Worm (Caenorhabditis elegans) whole organism, young adult: ENCODE data around the gene emb-30.
A peak's percentile ranks its signal among the peaks of the same experiment; 100 is the strongest.

Source experiments
- B0019.2 ChIP-seq: fragments of 200-800 bp; sonication (Bioruptor generic); conservative IDR thresholded peaks from 2 replicates; pipeline ENCODE4 v1.3.6; 2022; ENCODE audit warnings: missing genetic modification reagents, missing genetic modification characterization, missing compliant biosample characterization
- F10E7.11 ChIP-seq: sonication (generic microtip); optimal IDR thresholded peaks from 2 replicates; lab custom pipeline; 2017; ENCODE audit warnings: mild to moderate bottlenecking, missing genetic modification characterization, moderate library complexity, missing compliant biosample characterization
- F33H1.4 ChIP-seq: fragments of 200-800 bp; sonication (Bioruptor generic); IDR thresholded peaks from 2 replicates; pipeline ENCODE4 v1.3.6; 2022; ENCODE audit warnings: missing genetic modification reagents, missing genetic modification characterization, missing compliant biosample characterization
- F37B4.10 ChIP-seq: fragments of 200-800 bp; sonication (Bioruptor generic); IDR thresholded peaks from 2 replicates; pipeline ENCODE4 v1.3.6; 2022; ENCODE audit warnings: missing genetic modification characterization, missing compliant biosample characterization
- F49E8.2 ChIP-seq: sonication (generic microtip); optimal IDR thresholded peaks from 3 replicates; lab custom pipeline; 2017; ENCODE audit warnings: missing genetic modification characterization, mild to moderate bottlenecking, missing compliant biosample characterization, antibody characterized with exemption, moderate library complexity; ENCODE audit not compliant: insufficient read depth
- F57C9.4 ChIP-seq: sonication (generic microtip); optimal IDR thresholded peaks from 2 replicates; lab custom pipeline; 2017; ENCODE audit warnings: mild to moderate bottlenecking, missing genetic modification characterization, missing compliant biosample characterization
- K11D2.4 ChIP-seq: fragments of 200-800 bp; sonication (Bioruptor generic); IDR thresholded peaks from 2 replicates; pipeline ENCODE4 v1.3.6; 2022; ENCODE audit warnings: missing genetic modification reagents, missing genetic modification characterization, missing compliant biosample characterization
- K12H6.12 ChIP-seq: fragments of 200-800 bp; sonication (Bioruptor generic); optimal IDR thresholded peaks from 2 replicates; lab custom pipeline; 2018; ENCODE audit warnings: mild to moderate bottlenecking, missing genetic modification characterization, missing compliant biosample characterization
- Y56A3A.18 ChIP-seq: fragments of 200-800 bp; sonication (Bioruptor generic); IDR thresholded peaks from 2 replicates; pipeline ENCODE4 v1.3.6; 2022; ENCODE audit warnings: missing genetic modification reagents, missing genetic modification characterization, missing compliant biosample characterization
- Y79H2A.3 ChIP-seq: fragments of 200-800 bp; sonication (Bioruptor generic); conservative IDR thresholded peaks from 2 replicates; pipeline ENCODE4 v1.3.6; 2022; ENCODE audit warnings: missing genetic modification reagents, missing genetic modification characterization, missing compliant biosample characterization
- ama-1 ChIP-seq, 3 experiments: fragments of 150-350 bp in 1 of 3; sonication (generic microtip) in 2 of 3; optimal IDR thresholded peaks; 2 replicates each; lab custom pipeline; 2014 to 2018; ENCODE audit warnings: missing biosample characterization in 2 of 3, missing genetic modification characterization in 2 of 3, missing genetic modification reagents in 2 of 3
- attf-6 ChIP-seq: fragments of 200-800 bp; sonication (Bioruptor generic); IDR thresholded peaks from 2 replicates; pipeline ENCODE4 v1.3.6; 2022; ENCODE audit warnings: missing genetic modification reagents, missing genetic modification characterization, missing compliant biosample characterization
- cebp-1 ChIP-seq, 2 experiments: fragments of 200-800 bp in 1 of 2; sonication (Bioruptor generic) in 1 of 2; sonication (generic microtip) in 1 of 2; IDR thresholded peaks in 1 of 2; optimal IDR thresholded peaks in 1 of 2; 2 replicates each; pipeline versions ENCODE4 v1.3.6 to Lab custom; 2017 to 2022; ENCODE audit warnings: missing compliant biosample characterization in 2 of 2, missing genetic modification characterization in 2 of 2, mild to moderate bottlenecking in 1 of 2, missing genetic modification reagents in 1 of 2, moderate library complexity in 1 of 2
- cebp-2 ChIP-seq: fragments of 200-800 bp; sonication (Bioruptor generic); IDR thresholded peaks from 2 replicates; pipeline ENCODE4 v1.3.6; 2022; ENCODE audit warnings: missing genetic modification characterization, missing compliant biosample characterization
- chd-7 ChIP-seq: sonication (generic microtip); optimal IDR thresholded peaks from 2 replicates; lab custom pipeline; 2016; ENCODE audit warnings: mild to moderate bottlenecking, missing genetic modification characterization, moderate library complexity, missing compliant biosample characterization
- dpff-1 ChIP-seq: sonication (generic microtip); optimal IDR thresholded peaks from 2 replicates; lab custom pipeline; 2017; ENCODE audit warnings: mild to moderate bottlenecking, missing genetic modification characterization, missing compliant biosample characterization
- egl-18 ChIP-seq: fragments of 200-800 bp; sonication (Bioruptor generic); IDR thresholded peaks from 2 replicates; pipeline ENCODE4 v1.3.6; 2022; ENCODE audit warnings: missing genetic modification reagents, missing genetic modification characterization, missing compliant biosample characterization
- him-1 ChIP-seq: sonication (generic microtip); optimal IDR thresholded peaks from 2 replicates; lab custom pipeline; 2016; ENCODE audit warnings: missing genotype, missing genetic modification reagents, missing genetic modification characterization, missing compliant biosample characterization
- hmg-20 ChIP-seq: fragments of 200-800 bp; sonication (Bioruptor generic); IDR thresholded peaks from 2 replicates; pipeline ENCODE4 v1.3.6; 2022; ENCODE audit warnings: missing genetic modification reagents, missing genetic modification characterization, missing compliant biosample characterization
- hrde-1 ChIP-seq: sonication (generic microtip); optimal IDR thresholded peaks from 2 replicates; lab custom pipeline; 2016; ENCODE audit warnings: missing genetic modification characterization, mild to moderate bottlenecking, missing compliant biosample characterization, moderate library complexity, missing genotype, missing genetic modification reagents, borderline replicate concordance
- hsf-1 ChIP-seq: fragments of 200-800 bp; sonication (Bioruptor generic); IDR thresholded peaks from 2 replicates; pipeline ENCODE4 v1.3.6; 2022; ENCODE audit warnings: missing genetic modification reagents, missing genetic modification characterization, missing compliant biosample characterization
- lin-26 ChIP-seq: fragments of 200-800 bp; sonication (Bioruptor generic); IDR thresholded peaks from 2 replicates; pipeline ENCODE4 v1.3.6; 2022; ENCODE audit warnings: missing genetic modification reagents, missing genetic modification characterization, missing compliant biosample characterization
- lin-35 ChIP-seq, 3 experiments: fragments of 150-350 bp in 2 of 3; sonication (generic microtip) in 1 of 3; optimal IDR thresholded peaks; 2 replicates each; lab custom pipeline; 2014 to 2018; ENCODE audit warnings: missing biosample characterization in 3 of 3, missing genetic modification characterization in 3 of 3, missing genetic modification reagents in 3 of 3
- lin-54 ChIP-seq: fragments of 200-800 bp; sonication (Bioruptor generic); optimal IDR thresholded peaks from 2 replicates; lab custom pipeline; 2018; ENCODE audit warnings: mild to moderate bottlenecking, missing genetic modification characterization, missing compliant biosample characterization
- madf-10 ChIP-seq: sonication (generic microtip); optimal IDR thresholded peaks from 2 replicates; lab custom pipeline; 2016; ENCODE audit warnings: mild to moderate bottlenecking, missing genetic modification characterization, missing compliant biosample characterization
- madf-3 ChIP-seq: fragments of 200-800 bp; sonication (Bioruptor generic); IDR thresholded peaks from 2 replicates; pipeline ENCODE4 v1.3.6; 2022; ENCODE audit warnings: missing genetic modification reagents, missing genetic modification characterization, missing compliant biosample characterization
- madf-6 ChIP-seq: fragments of 200-800 bp; sonication (Bioruptor generic); IDR thresholded peaks from 2 replicates; pipeline ENCODE4 v1.3.6; 2022; ENCODE audit warnings: missing genetic modification reagents, missing genetic modification characterization, missing compliant biosample characterization
- madf-8 ChIP-seq: fragments of 200-800 bp; sonication (Bioruptor generic); conservative IDR thresholded peaks from 2 replicates; pipeline ENCODE4 v1.3.6; 2022; ENCODE audit warnings: missing genetic modification reagents, missing genetic modification characterization, missing compliant biosample characterization
- mcd-1 ChIP-seq: fragments of 200-800 bp; sonication (Bioruptor generic); IDR thresholded peaks from 2 replicates; pipeline ENCODE4 v1.3.6; 2022; ENCODE audit warnings: missing genetic modification reagents, missing genetic modification characterization, missing compliant biosample characterization
- nfyb-1 ChIP-seq: fragments of 200-800 bp; sonication (Bioruptor generic); IDR thresholded peaks from 2 replicates; pipeline ENCODE4 v1.3.6; 2022; ENCODE audit warnings: missing genetic modification reagents, missing genetic modification characterization, missing compliant biosample characterization
- nhr-27 ChIP-seq: fragments of 200-800 bp; sonication (Bioruptor generic); optimal IDR thresholded peaks from 2 replicates; lab custom pipeline; 2018; ENCODE audit warnings: mild to moderate bottlenecking, missing genetic modification characterization, moderate library complexity, missing compliant biosample characterization
- nhr-80 ChIP-seq: sonication (generic microtip); optimal IDR thresholded peaks from 2 replicates; lab custom pipeline; 2016; ENCODE audit warnings: missing genetic modification characterization, missing compliant biosample characterization
- pbrm-1 ChIP-seq: fragments of 200-800 bp; sonication (Bioruptor generic); IDR thresholded peaks from 2 replicates; pipeline ENCODE4 v1.3.6; 2022; ENCODE audit warnings: missing genetic modification reagents, missing genetic modification characterization, missing compliant biosample characterization
- repo-1 ChIP-seq: sonication (generic microtip); optimal IDR thresholded peaks from 2 replicates; lab custom pipeline; 2017; ENCODE audit warnings: mild to moderate bottlenecking, missing genetic modification characterization, missing compliant biosample characterization
- snpc-1.3 ChIP-seq: sonication (generic microtip); optimal IDR thresholded peaks from 2 replicates; lab custom pipeline; 2017; ENCODE audit warnings: missing genetic modification characterization, mild to moderate bottlenecking, missing compliant biosample characterization, antibody characterized with exemption, moderate library complexity, missing genotype, missing genetic modification reagents; ENCODE audit not compliant: insufficient read depth
- unc-130 ChIP-seq: sonication (generic microtip); optimal IDR thresholded peaks from 2 replicates; lab custom pipeline; 2016; ENCODE audit warnings: missing genetic modification reagents, missing genetic modification characterization, missing compliant biosample characterization
- zfh-2 ChIP-seq: fragments of 200-800 bp; sonication (Bioruptor generic); conservative IDR thresholded peaks from 2 replicates; pipeline ENCODE4 v1.3.6; 2022; ENCODE audit warnings: missing genetic modification reagents, missing genetic modification characterization, missing compliant biosample characterization

The emb-30 gene

ce11 chrIII:9441133-9441532, at the start of gene emb-30:
emb-30 (minus strand) TSS chrIII:9441460.
- TF ChIP-seq egl-18 (GFP tag; lab: Robert Waterston, UW) (no peak), F49E8.2 (tag; lab: Kevin White, UChicago) (peak; percentile 19), chd-7 (tag; lab: Kevin White, UChicago) (peak; percentile 1), ama-1 (optimal IDR thresholded peaks at IDR 0.05; lab: Kevin White, UChicago) (peak; percentile 46), ama-1 (GFP tag; optimal IDR thresholded peaks at IDR 0.05; lab: Kevin White, UChicago) (peak in 1 of 2 experiments; percentile 30), cebp-1 (GFP tag; IDR thresholded peaks at IDR 0.05; lab: Robert Waterston, UW) (no peak), cebp-1 (tag; optimal IDR thresholded peaks at IDR 0.05; lab: Kevin White, UChicago) (peak; percentile 28), F33H1.4 (GFP tag; lab: Robert Waterston, UW) (0 out of 2 replicates have a peak, but pooled peaks have one; percentile 13), unc-130 (GFP tag; lab: Kevin White, UChicago) (no peak), nhr-80 (no peak), him-1 (tag; lab: Kevin White, UChicago) (no peak), Y56A3A.18 (peak; percentile 76; the same call in 1 of the 2 replicates), repo-1 (tag; lab: Kevin White, UChicago) (peak; percentile 66), B0019.2 (GFP tag; lab: Robert Waterston, UW) (no peak), K12H6.12 (tag; lab: Kevin White, UChicago) (no peak), madf-6 (GFP tag; lab: Robert Waterston, UW) (peak; percentile 35), hsf-1 (0 out of 2 replicates have a peak, but pooled peaks have one; percentile 33), madf-8 (GFP tag; lab: Robert Waterston, UW) (no peak), attf-6 (no peak), mcd-1 (GFP tag; lab: Robert Waterston, UW) (peak; percentile 17; the same call in 1 of the 2 replicates), pbrm-1 (peak; percentile 8; the same call in 1 of the 2 replicates), F37B4.10 (GFP tag; lab: Robert Waterston, UW) (0 out of 2 replicates have a peak, but pooled peaks have one; percentile 56), lin-54 (GFP tag; lab: Kevin White, UChicago) (peak; percentile 10), K11D2.4 (GFP tag; lab: Robert Waterston, UW) (no peak), zfh-2 (no peak), lin-35 (GFP tag; optimal IDR thresholded peaks at IDR 0.05; lab: Kevin White, UChicago) (peak in 1 of 3 experiments; percentile 18), nfyb-1 (GFP tag; lab: Robert Waterston, UW) (no peak), dpff-1 (peak; percentile 10), cebp-2 (GFP tag; lab: Robert Waterston, UW) (no peak), lin-26 (peak; percentile 37; the same call in 1 of the 2 replicates)

ce11 chrIII:9489798-9490197, 48.5 kb upstream of the emb-30 start:
- TF ChIP-seq F57C9.4 (tag; lab: Kevin White, UChicago) (no peak), madf-10 (tag; lab: Kevin White, UChicago) (no peak), ama-1 (optimal IDR thresholded peaks at IDR 0.05; lab: Kevin White, UChicago) (no peak), ama-1 (GFP tag; optimal IDR thresholded peaks at IDR 0.05; lab: Kevin White, UChicago) (no peak), nhr-27 (tag; lab: Kevin White, UChicago) (no peak), hrde-1 (tag; lab: Kevin White, UChicago) (no peak)

ce11 chrIII:9488431-9488830, 47.2 kb upstream of the emb-30 start, which contains the start of gene nlp-36:
nlp-36 (plus strand) TSS chrIII:9488731.
- TF ChIP-seq madf-3 (GFP tag; lab: Robert Waterston, UW): no peak
- TF ChIP-seq hmg-20 (GFP tag; lab: Robert Waterston, UW): no peak
- TF ChIP-seq F10E7.11 (tag; lab: Kevin White, UChicago): no peak
- TF ChIP-seq snpc-1.3: no peak
- no peak for TF ChIP-seq Y79H2A.3
- TF ChIP-seq him-1 (tag; lab: Kevin White, UChicago): peak; percentile 9
